Fruit fly (Drosophila melanogaster): ENCODE data around the gene CG16721.
A peak's percentile ranks its signal among the peaks of the same experiment; 100 is the strongest.

The CG16721 gene

DNA sequence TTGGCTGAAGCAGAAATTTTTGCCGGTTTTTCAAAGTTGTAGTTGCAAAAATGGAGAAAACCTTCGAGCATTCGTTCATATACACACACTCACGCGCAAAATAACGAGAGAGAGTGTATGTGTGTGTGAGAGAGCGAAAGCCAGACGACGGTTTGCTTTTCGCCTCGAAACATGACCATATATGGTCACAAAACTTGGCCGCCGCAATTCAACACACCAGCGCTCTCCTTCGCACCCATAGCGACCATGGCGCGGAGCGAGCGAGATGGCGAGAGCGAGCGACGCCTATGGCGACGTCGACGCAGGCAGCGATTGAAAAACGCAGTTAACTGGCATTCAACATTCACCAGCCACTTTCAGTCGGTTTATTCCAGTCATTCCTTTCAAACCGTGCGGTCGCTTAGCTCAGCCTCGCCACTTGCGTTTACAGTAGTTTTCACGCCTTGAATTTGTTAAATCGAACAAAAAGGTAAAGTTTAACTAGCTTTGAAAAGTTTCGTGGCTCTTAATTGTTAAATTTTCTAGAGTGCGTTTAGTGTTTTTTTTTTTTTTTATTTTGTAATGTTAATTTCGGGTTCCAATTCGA lies 22.1 kb downstream of the CG16721 start (continued):
- TF ChIP-seq CG11247 (GFP tag; IDR thresholded peaks at IDR 0.05) (peak; percentile 38), wor (GFP tag; IDR thresholded peaks at IDR 0.05) (no peak), ranshi (GFP tag; IDR thresholded peaks at IDR 0.05) (peak; percentile 40; the same call in 1 of the 2 replicates), CG3726 (GFP tag; IDR thresholded peaks at IDR 0.05) (no peak), kay (GFP tag; optimal IDR thresholded peaks at IDR 0.05) (no peak), gsb-n (tag; optimal IDR thresholded peaks at IDR 0.05) (peak; percentile 47), CG2875 (GFP tag; optimal IDR thresholded peaks at IDR 0.05) (peak; percentile 51), CG2116 (GFP tag; optimal IDR thresholded peaks at IDR 0.05) (peak; percentile 23), lbe (GFP tag; optimal IDR thresholded peaks at IDR 0.05) (peak; percentile 41), CG17829 (tag; optimal IDR thresholded peaks at IDR 0.05) (peak; percentile 37), Deaf1 (tag; optimal IDR thresholded peaks at IDR 0.05) (peak; percentile 59), H2.0 (GFP tag; IDR thresholded peaks at IDR 0.05) (no peak), CG12155 (GFP tag; optimal IDR thresholded peaks at IDR 0.05) (peak; percentile 38), CG15601 (tag; optimal IDR thresholded peaks at IDR 0.05) (peak; percentile 99), Camta (GFP tag; optimal IDR thresholded peaks at IDR 0.05) (no peak), MBD-R2 (GFP tag; IDR thresholded peaks at IDR 0.05) (peak; percentile 14; the same call in 1 of the 2 replicates), CG17612 (GFP tag; IDR thresholded peaks at IDR 0.05) (no peak), CG3163 (GFP tag; optimal IDR thresholded peaks at IDR 0.05) (no peak), HLH4C (GFP tag; IDR thresholded peaks at IDR 0.05; ENCODE audit: partially characterized antibody) (no peak), TFAM (GFP tag; optimal IDR thresholded peaks at IDR 0.05) (no peak), CG17568 (GFP tag; optimal IDR thresholded peaks at IDR 0.05) (no peak), tio (GFP tag; optimal IDR thresholded peaks at IDR 0.05) (no peak), sqz (GFP tag; optimal IDR thresholded peaks at IDR 0.05) (peak; percentile 28), CG14710 (tag; optimal IDR thresholded peaks at IDR 0.05) (no peak), pum (GFP tag; optimal IDR thresholded peaks at IDR 0.05) (no peak), Dll (GFP tag; IDR thresholded peaks at IDR 0.05; ENCODE audit: partially characterized antibody) (0 out of 4 replicates have a peak, but pooled peaks have one; percentile 34), CG3995 (GFP tag; optimal IDR thresholded peaks at IDR 0.05) (no peak), Oli (tag; optimal IDR thresholded peaks at IDR 0.05) (no peak), Hr51 (GFP tag; optimal IDR thresholded peaks at IDR 0.05) (peak; percentile 3 to 38), org-1 (GFP tag; optimal IDR thresholded peaks at IDR 0.05) (no peak), B-H1 (GFP tag; IDR thresholded peaks at IDR 0.05) (no peak; the same call in 2 of the 3 replicates), Hr39 (optimal IDR thresholded peaks at IDR 0.05) (no peak), Scr (GFP tag; IDR thresholded peaks at IDR 0.05; ENCODE audit: partially characterized antibody) (peak; percentile 46; the same call in 1 of the 2 replicates), HLH54F (GFP tag; optimal IDR thresholded peaks at IDR 0.05) (peak; percentile 7), sens (GFP tag) (peak; percentile 92), pnt (GFP tag; optimal IDR thresholded peaks at IDR 0.05) (no peak), cas (GFP tag; IDR thresholded peaks at IDR 0.05) (no peak), CG14860 (GFP tag; IDR thresholded peaks at IDR 0.05; ENCODE audit: partially characterized antibody) (0 out of 3 replicates have a peak, but pooled peaks have one; percentile 16), ab (GFP tag; optimal IDR thresholded peaks at IDR 0.05) (no peak), CG6854 (GFP tag; optimal IDR thresholded peaks at IDR 0.05) (no peak), CG3065 (GFP tag; optimal IDR thresholded peaks at IDR 0.05) (no peak), CG10565 (GFP tag; optimal IDR thresholded peaks at IDR 0.05) (no peak), CG12299 (tag; optimal IDR thresholded peaks at IDR 0.05) (no peak), lab (GFP tag; optimal IDR thresholded peaks at IDR 0.05) (peak; percentile 72), slou (GFP tag; optimal IDR thresholded peaks at IDR 0.05) (no peak), Usf (GFP tag; optimal IDR thresholded peaks at IDR 0.05) (no peak), CG12769 (tag; optimal IDR thresholded peaks at IDR 0.05) (peak; percentile 65), Fer3 (tag; optimal IDR thresholded peaks at IDR 0.05) (no peak), CG15696 (tag; optimal IDR thresholded peaks at IDR 0.05) (no peak), CG6765 (GFP tag; optimal IDR thresholded peaks at IDR 0.05) (peak; percentile 24)
